Worm (Caenorhabditis elegans) whole organism, midembryonic: Measurements from ENCODE around the gene Y7A5A.24.

Experiments
- T22C8.4 ChIP-seq: fragments of 200-800 bp; sonication (Bioruptor generic); IDR thresholded peaks from 2 replicates; pipeline ENCODE4 v1.3.6; 2022; ENCODE audit warnings: missing genetic modification characterization, missing compliant biosample characterization
- cog-1 ChIP-seq: sonication (generic microtip); optimal IDR thresholded peaks from 2 replicates; lab custom pipeline; 2016; ENCODE audit warnings: missing genetic modification characterization, missing compliant biosample characterization
- flt-1 ChIP-seq: fragments of 200-800 bp; sonication (Bioruptor generic); IDR thresholded peaks from 2 replicates; pipeline ENCODE4 v1.3.6; 2022; ENCODE audit warnings: missing genetic modification characterization, missing compliant biosample characterization
- klf-2 ChIP-seq: fragments of 200-800 bp; sonication (Bioruptor generic); conservative IDR thresholded peaks from 2 replicates; pipeline ENCODE4 v1.3.6; 2022; ENCODE audit warnings: missing genetic modification reagents, missing genetic modification characterization, missing compliant biosample characterization
- med-1 ChIP-seq: sonication (generic microtip); optimal IDR thresholded peaks from 2 replicates; lab custom pipeline; 2017; ENCODE audit warnings: missing genetic modification characterization, mild to moderate bottlenecking, missing compliant biosample characterization, antibody characterized with exemption, missing genetic modification reagents; ENCODE audit not compliant: insufficient read depth
- ref-1 ChIP-seq: fragments of 200-800 bp; sonication (Bioruptor generic); conservative IDR thresholded peaks from 2 replicates; pipeline ENCODE4 v1.3.6; 2022; ENCODE audit warnings: missing genetic modification reagents, missing genetic modification characterization, missing compliant biosample characterization
- tab-1 ChIP-seq: fragments of 200-800 bp; sonication (Bioruptor generic); IDR thresholded peaks from 2 replicates; pipeline ENCODE4 v1.3.6; 2022; ENCODE audit warnings: missing genetic modification characterization, missing compliant biosample characterization
- ztf-23 ChIP-seq: fragments of 200-800 bp; sonication (Bioruptor generic); IDR thresholded peaks from 2 replicates; pipeline ENCODE4 v1.3.6; 2022; ENCODE audit warnings: missing genetic modification reagents, missing genetic modification characterization, missing compliant biosample characterization
- ztf-29 ChIP-seq: fragments of 200-800 bp; sonication (Bioruptor generic); IDR thresholded peaks from 2 replicates; pipeline ENCODE4 v1.3.6; 2022; ENCODE audit warnings: missing genetic modification reagents, missing genetic modification characterization, missing compliant biosample characterization

- no peak for TF ChIP-seq flt-1 (GFP tag; lab: Robert Waterston, UW)
- no peak for TF ChIP-seq cog-1 (tag; lab: Kevin White, UChicago)
- no peak for TF ChIP-seq T22C8.4 (GFP tag; lab: Robert Waterston, UW)
- no peak for TF ChIP-seq ztf-29 (GFP tag; lab: Robert Waterston, UW)
- TF ChIP-seq klf-2 = no peak
- TF ChIP-seq ref-1 (GFP tag; lab: Robert Waterston, UW) = no peak
- TF ChIP-seq med-1 (GFP tag; lab: Kevin White, UChicago) = no peak
- no peak for TF ChIP-seq ztf-23
- TF ChIP-seq tab-1 = no peak
Observed at ce11 chrX:15746705-15747104, 35.2 kb downstream of the Y7A5A.24 start, which contains the start of gene srxa-9.
